Worm (Caenorhabditis elegans): ENCODE data around the gene hoe-1.

ce11 chrIV:4764422-4764821, 20.4 kb upstream of the hoe-1 start, which contains the start of gene npp-26:
- TF ChIP-seq F10B5.3 (tag; optimal IDR thresholded peaks at IDR 0.05) (no peak), nhr-237 (tag; optimal IDR thresholded peaks at IDR 0.05) (no peak), snpc-4 (tag; optimal IDR thresholded peaks at IDR 0.05) (no peak), nhr-28 (tag; optimal IDR thresholded peaks at IDR 0.05) (no peak), Y75B8A.6 (GFP tag; IDR thresholded peaks at IDR 0.05) (no peak), spr-1 (tag; optimal IDR thresholded peaks at IDR 0.05) (no peak), dpl-1 (GFP tag; optimal IDR thresholded peaks at IDR 0.05) (no peak), ztf-11 (tag; optimal IDR thresholded peaks at IDR 0.05) (no peak), Y105C5A.15 (GFP tag; IDR thresholded peaks at IDR 0.05) (no peak), cey-2 (tag; optimal IDR thresholded peaks at IDR 0.05; ENCODE audit: borderline replicate concordance, insufficient read depth) (no peak), ama-1 (optimal IDR thresholded peaks at IDR 0.05) (no peak), gei-8 (GFP tag; optimal IDR thresholded peaks at IDR 0.05) (no peak), mdt-29 (GFP tag; IDR thresholded peaks at IDR 0.05) (no peak)
